Worm (Caenorhabditis elegans): ENCODE results near the gene srd-39.

srd-39 gene

DNA sequence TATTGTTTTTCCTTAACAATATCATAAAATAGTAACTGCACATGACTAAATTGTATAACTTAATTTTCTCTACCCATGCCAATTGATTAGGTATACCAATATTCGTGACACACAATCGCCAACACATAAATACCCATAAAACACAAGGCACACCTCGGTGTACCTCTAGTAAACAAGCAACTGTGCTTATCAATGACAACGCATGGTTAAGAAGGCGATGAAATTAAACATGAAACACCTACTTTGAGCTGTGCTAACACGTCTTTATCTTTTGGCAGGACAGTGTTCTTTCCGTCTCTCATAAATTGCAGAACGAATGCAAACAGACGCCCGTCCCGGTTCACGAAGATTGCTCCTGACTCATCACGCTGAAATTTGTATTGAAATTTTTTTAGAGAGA is 10.4 kb upstream of the srd-39 start:
- TF ChIP-seq T26A8.4 (GFP tag; IDR thresholded peaks at IDR 0.05) (no peak), hif-1 (tag; optimal IDR thresholded peaks at IDR 0.05) (no peak), daf-8 (GFP tag; IDR thresholded peaks at IDR 0.05) (no peak), nhr-102 (tag; optimal IDR thresholded peaks at IDR 0.05) (peak; percentile 74), mdt-29 (GFP tag; IDR thresholded peaks at IDR 0.05) (no peak), nhr-10 (tag; optimal IDR thresholded peaks at IDR 0.05) (peak; percentile 58), php-3 (GFP tag; IDR thresholded peaks at IDR 0.05) (peak; percentile 93), ceh-82 (tag; optimal IDR thresholded peaks at IDR 0.05) (no peak), madf-9 (GFP tag; conservative IDR thresholded peaks at IDR 0.05) (no peak), fos-1 (tag; optimal IDR thresholded peaks at IDR 0.05) (no peak), ceh-62 (tag; optimal IDR thresholded peaks at IDR 0.05) (no peak), daf-19 (GFP tag; conservative IDR thresholded peaks at IDR 0.05) (no peak), unc-130 (GFP tag; optimal IDR thresholded peaks at IDR 0.05) (no peak), Y105C5A.15 (GFP tag; IDR thresholded peaks at IDR 0.05) (no peak), mes-2 (tag; optimal IDR thresholded peaks at IDR 0.05; ENCODE audit: poor library complexity, severe bottlenecking) (peak; percentile 27), dve-1 (tag; optimal IDR thresholded peaks at IDR 0.05; ENCODE audit: insufficient read depth) (peak; percentile 96), pqm-1 (tag; optimal IDR thresholded peaks at IDR 0.05) (peak; percentile 92), nhr-28 (tag; optimal IDR thresholded peaks at IDR 0.05) (peak; percentile 94), nhr-77 (tag; optimal IDR thresholded peaks at IDR 0.05) (peak; percentile 70), set-16 (GFP tag; IDR thresholded peaks at IDR 0.05) (no peak), skn-1 (tag; optimal IDR thresholded peaks at IDR 0.05) (no peak), ama-1 (optimal IDR thresholded peaks at IDR 0.05) (no peak), daf-16 (GFP tag; optimal IDR thresholded peaks at IDR 0.05) (peak in 1 of 2 experiments; percentile 86), daf-16 (tag; optimal IDR thresholded peaks at IDR 0.05) (peak; percentile 100), pha-4 (GFP tag; IDR thresholded peaks at IDR 0.05) (no peak), pha-4 (tag; optimal IDR thresholded peaks at IDR 0.05) (no peak), dpl-1 (GFP tag; optimal IDR thresholded peaks at IDR 0.05) (no peak), F26F4.8 (GFP tag; conservative IDR thresholded peaks at IDR 0.05) (no peak), nhr-48 (tag; optimal IDR thresholded peaks at IDR 0.05) (peak; percentile 51), hlh-11 (tag; optimal IDR thresholded peaks at IDR 0.05) (peak; percentile 91), gei-8 (GFP tag; optimal IDR thresholded peaks at IDR 0.05) (no peak), snpc-4 (tag; optimal IDR thresholded peaks at IDR 0.05) (no peak), duxl-1 (tag; optimal IDR thresholded peaks at IDR 0.05; ENCODE audit: poor library complexity) (no peak), ces-1 (GFP tag; optimal IDR thresholded peaks at IDR 0.05) (no peak), mdl-1 (tag; optimal IDR thresholded peaks at IDR 0.05) (peak in 1 of 2 experiments; percentile 62), tag-97 (GFP tag; IDR thresholded peaks at IDR 0.05) (no peak), dmd-6 (GFP tag; IDR thresholded peaks at IDR 0.05) (peak; percentile 93), dmd-8 (GFP tag; IDR thresholded peaks at IDR 0.05) (no peak), ztf-7 (tag; optimal IDR thresholded peaks at IDR 0.05) (no peak), snpc-1.2 (GFP tag; IDR thresholded peaks at IDR 0.05) (no peak), tra-1 (GFP tag; IDR thresholded peaks at IDR 0.05) (peak; percentile 72; the same call in 1 of the 2 replicates), daf-12 (tag; optimal IDR thresholded peaks at IDR 0.05) (no peak), mep-1 (tag; optimal IDR thresholded peaks at IDR 0.05) (peak; percentile 34), mxl-3 (GFP tag; optimal IDR thresholded peaks at IDR 0.05) (peak; percentile 67), vab-7 (GFP tag; IDR thresholded peaks at IDR 0.05) (no peak), zip-2 (tag; optimal IDR thresholded peaks at IDR 0.05) (peak; percentile 27), zip-11 (GFP tag; IDR thresholded peaks at IDR 0.05) (no peak), nhr-41 (GFP tag; IDR thresholded peaks at IDR 0.05) (no peak), zag-1 (tag; optimal IDR thresholded peaks at IDR 0.05) (no peak), ceh-20 (GFP tag; IDR thresholded peaks at IDR 0.05) (no peak), F44E2.7 (GFP tag; IDR thresholded peaks at IDR 0.05) (no peak), D1046.2 (GFP tag; IDR thresholded peaks at IDR 0.05) (no peak), spr-1 (tag; optimal IDR thresholded peaks at IDR 0.05) (no peak)

Data from whole organism, L4 larva.